Worm (Caenorhabditis elegans): ENCODE results near the gene srg-53.

The srg-53 gene

DNA sequence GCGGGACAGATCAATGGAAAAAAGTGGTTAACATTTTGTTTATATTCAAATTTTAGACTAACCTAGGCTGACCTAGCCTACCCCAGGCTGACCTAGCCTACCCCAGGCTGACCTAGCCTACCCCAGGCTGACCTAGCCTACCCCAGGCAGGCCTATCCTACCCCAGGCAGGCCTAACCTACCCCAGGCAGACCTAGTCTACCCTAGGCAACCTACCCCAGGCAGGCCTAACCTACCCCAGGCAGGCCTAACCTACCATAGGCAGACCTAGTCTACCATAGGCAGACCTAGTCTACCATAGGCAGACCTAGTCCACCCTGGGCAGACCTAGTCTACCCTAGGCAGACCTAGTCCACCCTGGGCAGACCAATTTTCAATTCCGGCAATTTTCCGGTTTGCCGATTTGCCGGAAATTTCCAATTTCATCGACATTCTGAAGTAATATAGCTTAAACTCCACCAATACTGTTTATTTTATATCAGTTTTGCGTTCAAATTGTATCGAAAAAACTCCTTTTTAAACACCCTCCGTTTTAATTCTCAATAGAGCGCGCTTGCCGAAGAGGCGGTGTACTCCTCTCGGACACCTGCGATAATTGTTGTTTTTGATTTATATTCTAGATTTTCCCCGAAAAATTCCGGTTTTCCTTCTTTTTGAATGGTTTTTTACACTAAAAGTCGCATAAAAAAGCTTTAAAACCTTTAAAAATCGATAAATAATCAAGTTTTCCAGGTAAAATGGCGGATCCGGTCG is 25.1 kb downstream of the srg-53 start, which contains the start of gene trm-2A:
trm-2A (plus strand) TSS at position 732 of the 752 bp plus-strand sequence.
- TF ChIP-seq F13C5.2 (tag; optimal IDR thresholded peaks at IDR 0.05) (peak; percentile 62), hnd-1 (tag; optimal IDR thresholded peaks at IDR 0.05) (no peak), pes-1 (GFP tag; IDR thresholded peaks at IDR 0.05) (no peak), hmg-4 (GFP tag; optimal IDR thresholded peaks at IDR 0.05) (no peak), flt-1 (GFP tag; IDR thresholded peaks at IDR 0.05) (no peak), ama-1 (optimal IDR thresholded peaks at IDR 0.05) (no peak), tra-4 (tag; optimal IDR thresholded peaks at IDR 0.05) (no peak)

DNA sequence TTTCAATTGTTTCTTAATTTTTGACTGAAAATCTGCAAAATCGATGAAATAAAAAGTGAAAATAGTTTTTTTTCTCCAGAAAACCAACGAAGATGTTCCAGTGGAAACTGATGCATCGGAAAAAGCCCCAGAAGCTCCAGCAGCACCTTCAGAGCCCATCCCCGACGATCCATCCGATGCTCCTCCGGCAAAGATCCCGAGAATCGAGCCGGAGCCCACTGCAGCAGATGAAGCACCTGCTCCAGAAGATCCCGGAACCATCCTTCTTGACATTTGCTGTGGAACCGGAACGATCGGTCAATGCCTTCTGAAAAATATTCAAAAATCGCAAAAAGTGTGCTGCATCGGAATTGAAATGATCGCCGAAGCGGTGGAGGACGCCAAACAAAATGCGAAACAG is 29.4 kb downstream of the srg-53 start:
- no peak for TF ChIP-seq ceh-13 (GFP tag; optimal IDR thresholded peaks at IDR 0.05)
- no peak for TF ChIP-seq tbx-37 (GFP tag; conservative IDR thresholded peaks at IDR 0.05)
- no peak for TF ChIP-seq pes-1 (GFP tag; IDR thresholded peaks at IDR 0.05)
- TF ChIP-seq tra-4 (tag; optimal IDR thresholded peaks at IDR 0.05), result no peak
- no peak for TF ChIP-seq scrt-1 (GFP tag; IDR thresholded peaks at IDR 0.05)

DNA sequence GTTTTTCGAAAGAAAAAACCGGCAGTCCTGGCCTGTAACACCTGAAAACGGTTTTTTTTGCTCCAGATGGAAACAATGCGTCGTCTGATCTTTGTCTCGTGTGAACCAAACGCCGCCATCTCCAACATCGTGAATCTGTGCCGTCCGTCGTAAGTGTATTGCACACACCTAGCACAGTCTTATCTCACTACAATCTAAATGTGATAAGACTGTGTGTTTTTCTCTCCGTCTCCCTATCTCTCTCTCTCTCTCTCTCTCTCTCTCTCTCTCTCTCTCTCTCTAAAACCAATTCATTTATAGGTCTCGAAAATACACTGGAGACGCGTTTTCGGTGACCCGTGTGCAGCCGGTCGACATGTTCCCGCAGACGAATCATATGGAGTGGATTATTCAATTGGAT is 31.3 kb downstream of the srg-53 start:
- TF ChIP-seq hmg-4 (GFP tag; optimal IDR thresholded peaks at IDR 0.05) (no peak), pes-1 (GFP tag; IDR thresholded peaks at IDR 0.05) (no peak), ceh-13 (GFP tag; optimal IDR thresholded peaks at IDR 0.05) (no peak), aly-1 (tag; optimal IDR thresholded peaks at IDR 0.05) (no peak), hnd-1 (tag; optimal IDR thresholded peaks at IDR 0.05) (no peak), sea-1 (GFP tag; conservative IDR thresholded peaks at IDR 0.05) (no peak), tbx-37 (GFP tag; conservative IDR thresholded peaks at IDR 0.05) (no peak), scrt-1 (GFP tag; IDR thresholded peaks at IDR 0.05) (no peak), F13C5.2 (tag; optimal IDR thresholded peaks at IDR 0.05) (no peak), flt-1 (GFP tag; IDR thresholded peaks at IDR 0.05) (no peak), ceh-36 (tag; optimal IDR thresholded peaks at IDR 0.05) (no peak), tbx-11 (GFP tag; IDR thresholded peaks at IDR 0.05) (no peak), hmbx-1 (tag; optimal IDR thresholded peaks at IDR 0.05) (no peak), ama-1 (optimal IDR thresholded peaks at IDR 0.05) (no peak), tra-4 (tag; optimal IDR thresholded peaks at IDR 0.05) (no peak), ets-7 (tag; optimal IDR thresholded peaks at IDR 0.05) (no peak), B0310.2 (tag; optimal IDR thresholded peaks at IDR 0.05) (no peak)

DNA sequence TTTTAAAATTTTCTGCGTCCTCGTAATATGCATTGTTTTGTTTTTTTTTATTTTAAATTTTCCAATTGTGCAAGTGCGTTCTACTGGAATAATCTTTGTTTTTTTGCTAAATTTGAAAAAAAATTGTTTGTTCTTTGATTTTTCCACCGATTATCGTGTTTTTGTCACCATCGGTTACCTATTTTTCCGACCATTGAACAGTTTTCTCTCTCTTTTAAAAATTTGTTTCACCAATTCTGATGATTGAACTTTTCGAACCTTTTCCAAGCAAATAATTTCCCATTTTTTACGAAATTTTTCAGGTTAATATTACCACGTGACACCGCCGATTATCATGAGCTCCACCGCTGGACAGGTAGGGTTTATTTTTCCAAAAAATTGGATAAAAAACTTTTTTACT is 32.2 kb downstream of the srg-53 start, which contains the start of gene adh-5:
adh-5 (plus strand) TSS at position 301 of the 400 bp plus-strand sequence.
- TF ChIP-seq ama-1 (optimal IDR thresholded peaks at IDR 0.05), result no peak
- no peak for TF ChIP-seq scrt-1 (GFP tag; IDR thresholded peaks at IDR 0.05)
- no peak for TF ChIP-seq F13C5.2 (tag; optimal IDR thresholded peaks at IDR 0.05)
- no peak for TF ChIP-seq sea-1 (GFP tag; conservative IDR thresholded peaks at IDR 0.05)
- TF ChIP-seq hnd-1 (tag; optimal IDR thresholded peaks at IDR 0.05), result no peak

DNA sequence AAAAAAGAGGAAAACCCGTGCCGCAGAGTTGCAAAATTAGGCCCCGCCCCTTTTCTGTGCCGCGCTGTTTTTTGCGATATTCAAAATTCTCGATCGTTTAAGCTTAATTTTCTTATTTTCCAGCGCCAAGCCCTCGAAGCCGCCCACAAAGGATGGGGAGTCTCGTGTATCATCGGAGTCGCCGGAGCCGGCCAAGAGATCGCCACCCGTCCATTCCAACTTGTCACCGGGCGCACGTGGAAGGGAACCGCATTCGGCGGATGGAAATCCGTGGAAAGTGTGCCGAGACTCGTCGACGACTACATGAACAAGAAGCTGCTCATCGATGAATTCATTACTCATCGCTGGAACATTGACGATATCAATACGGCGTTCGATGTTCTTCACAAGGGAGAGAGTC is 36.4 kb downstream of the srg-53 start:
- TF ChIP-seq hmg-4 (GFP tag; optimal IDR thresholded peaks at IDR 0.05), result no peak
- no peak for TF ChIP-seq tbx-11 (GFP tag; IDR thresholded peaks at IDR 0.05)
- TF ChIP-seq tbx-37 (GFP tag; conservative IDR thresholded peaks at IDR 0.05), result no peak
- TF ChIP-seq hnd-1 (tag; optimal IDR thresholded peaks at IDR 0.05), result no peak
- TF ChIP-seq tra-4 (tag; optimal IDR thresholded peaks at IDR 0.05), result no peak

DNA sequence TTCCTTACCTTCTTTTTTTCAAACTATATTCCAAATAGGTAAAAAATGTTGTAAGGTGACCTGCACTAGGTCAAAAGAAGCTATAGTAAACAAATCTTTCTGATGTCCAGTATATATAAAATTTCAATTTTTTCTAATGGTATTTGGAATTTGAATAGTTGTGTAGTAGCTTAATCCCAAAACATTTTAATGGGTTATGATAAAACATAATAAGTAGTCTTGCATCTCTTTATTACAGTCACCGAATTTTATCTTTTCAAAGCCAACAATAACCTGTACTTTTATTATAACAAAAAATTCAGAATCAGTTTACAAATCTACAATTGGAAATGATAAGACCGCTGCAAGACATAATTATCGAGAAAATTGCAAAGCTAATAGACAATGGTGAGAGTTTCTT is 38.2 kb downstream of the srg-53 start, which contains the start of gene H24K24.2:
H24K24.2 (plus strand) TSS at position 301 of the 400 bp plus-strand sequence.
- TF ChIP-seq hmbx-1 (tag; optimal IDR thresholded peaks at IDR 0.05) (no peak), sea-1 (GFP tag; conservative IDR thresholded peaks at IDR 0.05) (no peak), B0310.2 (tag; optimal IDR thresholded peaks at IDR 0.05) (no peak), flt-1 (GFP tag; IDR thresholded peaks at IDR 0.05) (no peak), ceh-13 (GFP tag; optimal IDR thresholded peaks at IDR 0.05) (no peak), scrt-1 (GFP tag; IDR thresholded peaks at IDR 0.05) (no peak), hnd-1 (tag; optimal IDR thresholded peaks at IDR 0.05) (no peak), pes-1 (GFP tag; IDR thresholded peaks at IDR 0.05) (no peak), ets-7 (tag; optimal IDR thresholded peaks at IDR 0.05) (no peak), ama-1 (optimal IDR thresholded peaks at IDR 0.05) (no peak), tbx-37 (GFP tag; conservative IDR thresholded peaks at IDR 0.05) (no peak), hmg-4 (GFP tag; optimal IDR thresholded peaks at IDR 0.05) (no peak), tbx-11 (GFP tag; IDR thresholded peaks at IDR 0.05) (no peak), aly-1 (tag; optimal IDR thresholded peaks at IDR 0.05) (no peak), F13C5.2 (tag; optimal IDR thresholded peaks at IDR 0.05) (no peak), tra-4 (tag; optimal IDR thresholded peaks at IDR 0.05) (no peak), ceh-36 (tag; optimal IDR thresholded peaks at IDR 0.05) (no peak)
